Fruit fly (Drosophila melanogaster) whole organism, embryonic: ENCODE results near the gene Dbx.

Experiments
- Ada2b ChIP-seq: fragments of 200-800 bp; sonication (Bioruptor generic); IDR thresholded peaks from 2 replicates; pipeline ENCODE4 v1.3.6; 2022; ENCODE audit warnings: missing biosample characterization, missing genetic modification characterization
- Adf1 ChIP-seq: fragments of 200-800 bp; sonication (Bioruptor generic); IDR thresholded peaks from 2 replicates; pipeline ENCODE4 v1.3.6; 2022; ENCODE audit warnings: missing biosample characterization, missing genetic modification characterization
- Atf6 ChIP-seq: fragments of 200-800 bp; sonication (Bioruptor generic); IDR thresholded peaks from 2 replicates; pipeline ENCODE4 v1.3.6; 2022; ENCODE audit warnings: missing biosample characterization, missing genetic modification characterization
- B-H1 ChIP-seq: fragments of 200-800 bp; sonication (Bioruptor generic); IDR thresholded peaks from 3 replicates; pipeline ENCODE4 v1.3.6; 2022; ENCODE audit warnings: missing biosample characterization, missing genetic modification characterization
- B-H2 ChIP-seq: fragments of 200-800 bp; sonication (Bioruptor generic); optimal IDR thresholded peaks from 2 replicates; lab custom pipeline; 2018; ENCODE audit warnings: missing biosample characterization, mild to moderate bottlenecking, missing genetic modification characterization
- CG10274 ChIP-seq: fragments of 200-800 bp; sonication (Bioruptor generic); optimal IDR thresholded peaks from 3 replicates; lab custom pipeline; 2017; ENCODE audit warnings: missing biosample characterization, mild to moderate bottlenecking, missing genetic modification characterization
- CG12769 ChIP-seq: fragments of 200-800 bp; sonication (Bioruptor generic); optimal IDR thresholded peaks from 2 replicates; lab custom pipeline; 2019; ENCODE audit warnings: missing biosample characterization, mild to moderate bottlenecking, missing genetic modification characterization, moderate library complexity
- CG12942 ChIP-seq: fragments of 200-800 bp; sonication (Bioruptor generic); optimal IDR thresholded peaks from 3 replicates; lab custom pipeline; 2016; ENCODE audit warnings: missing biosample characterization, missing genetic modification characterization
- CG2875 ChIP-seq: fragments of 200-800 bp; sonication (Bioruptor generic); optimal IDR thresholded peaks from 2 replicates; lab custom pipeline; 2017; ENCODE audit warnings: missing biosample characterization, mild to moderate bottlenecking, missing genetic modification characterization, missing genetic modification reagents
- CG2889 ChIP-seq: fragments of 200-800 bp; sonication (Bioruptor generic); IDR thresholded peaks from 3 replicates; pipeline ENCODE4 v1.3.6; 2022; ENCODE audit warnings: missing biosample characterization, missing genetic modification characterization
- CG3995 ChIP-seq: fragments of 200-800 bp; sonication (Bioruptor generic); optimal IDR thresholded peaks from 3 replicates; lab custom pipeline; 2016; ENCODE audit warnings: missing biosample characterization, missing genetic modification characterization
- CG5245 ChIP-seq: fragments of 200-800 bp; sonication (Bioruptor generic); optimal IDR thresholded peaks from 3 replicates; lab custom pipeline; 2016; ENCODE audit warnings: missing biosample characterization, missing genetic modification characterization
- CG6272 ChIP-seq: fragments of 200-800 bp; sonication (Bioruptor generic); IDR thresholded peaks from 2 replicates; pipeline ENCODE4 v1.3.6; 2022; ENCODE audit warnings: missing biosample characterization, missing genetic modification characterization
- CG8765 ChIP-seq: fragments of 200-800 bp; sonication (Bioruptor generic); IDR thresholded peaks from 2 replicates; pipeline ENCODE4 v1.3.6; 2022; ENCODE audit warnings: missing biosample characterization, missing genetic modification characterization
- CG9876 ChIP-seq: fragments of 200-800 bp; sonication (Bioruptor generic); optimal IDR thresholded peaks from 2 replicates; lab custom pipeline; 2016; ENCODE audit warnings: missing biosample characterization, missing genetic modification characterization
- Dfd ChIP-seq, 2 experiments: fragments of >200 bp; optimal IDR thresholded peaks; 2 replicates each; lab custom pipeline; 2017; ENCODE audit warnings: missing biosample characterization in 2 of 2, missing genetic modification characterization in 2 of 2
- Fer1 ChIP-seq: fragments of 200-800 bp; sonication (Bioruptor generic); optimal IDR thresholded peaks from 2 replicates; lab custom pipeline; 2017; ENCODE audit warnings: missing biosample characterization, mild to moderate bottlenecking, missing genetic modification characterization
- Hand ChIP-seq: fragments of 200-800 bp; sonication (Bioruptor generic); optimal IDR thresholded peaks from 2 replicates; lab custom pipeline; 2017; ENCODE audit warnings: mild to moderate bottlenecking, missing biosample characterization, missing genetic modification reagents, missing genetic modification characterization
- Hey ChIP-seq: fragments of 200-800 bp; sonication (Bioruptor generic); optimal IDR thresholded peaks from 3 replicates; lab custom pipeline; 2018; ENCODE audit warnings: missing biosample characterization, mild to moderate bottlenecking, missing genetic modification characterization
- HmgZ ChIP-seq: fragments of 200-800 bp; sonication (Bioruptor generic); optimal IDR thresholded peaks from 2 replicates; lab custom pipeline; 2018; ENCODE audit warnings: missing biosample characterization, mild to moderate bottlenecking, missing genetic modification characterization
- Jarid2 ChIP-seq: fragments of 200-800 bp; sonication (Bioruptor generic); optimal IDR thresholded peaks from 3 replicates; lab custom pipeline; 2017; ENCODE audit warnings: mild to moderate bottlenecking, missing biosample characterization, missing genetic modification reagents, missing genetic modification characterization
- MESR4 ChIP-seq: fragments of 200-800 bp; sonication (Bioruptor generic); optimal IDR thresholded peaks from 2 replicates; lab custom pipeline; 2018; ENCODE audit warnings: missing biosample characterization, mild to moderate bottlenecking, missing genetic modification characterization, moderate library complexity
- Nf-YB ChIP-seq: fragments of 200-800 bp; sonication (Bioruptor generic); optimal IDR thresholded peaks from 3 replicates; lab custom pipeline; 2019; ENCODE audit warnings: missing biosample characterization, mild to moderate bottlenecking, missing genetic modification characterization, moderate library complexity
- Oli ChIP-seq: fragments of 200-800 bp; sonication (Bioruptor generic); optimal IDR thresholded peaks from 2 replicates; lab custom pipeline; 2018; ENCODE audit warnings: missing biosample characterization, mild to moderate bottlenecking, missing genetic modification characterization, moderate library complexity
- PHDP ChIP-seq: fragments of 200-800 bp; sonication (Bioruptor generic); optimal IDR thresholded peaks from 3 replicates; lab custom pipeline; 2018; ENCODE audit warnings: missing biosample characterization, mild to moderate bottlenecking, missing genetic modification characterization, moderate library complexity
- Poxn ChIP-seq: fragments of 200-800 bp; sonication (Bioruptor generic); IDR thresholded peaks from 2 replicates; pipeline ENCODE4 v1.3.6; 2022; ENCODE audit warnings: missing biosample characterization, missing genetic modification characterization
- Ravus ChIP-seq: fragments of 200-800 bp; sonication (Bioruptor generic); IDR thresholded peaks from 2 replicates; pipeline ENCODE4 v1.3.6; 2022; ENCODE audit warnings: missing biosample characterization, missing genetic modification characterization
- Scr ChIP-seq: fragments of 200-800 bp; sonication (Bioruptor generic); IDR thresholded peaks from 2 replicates; pipeline ENCODE4 v1.3.6; 2022; ENCODE audit warnings: missing biosample characterization, missing genetic modification characterization; ENCODE audit not compliant: partially characterized antibody
- Sox100B ChIP-seq: fragments of 200-800 bp; sonication (Bioruptor generic); optimal IDR thresholded peaks from 3 replicates; lab custom pipeline; 2018; ENCODE audit warnings: missing biosample characterization, mild to moderate bottlenecking, missing genetic modification characterization
- Trl ChIP-seq, 3 experiments: fragments of >200 bp in 2 of 3; fragments of 200-800 bp in 1 of 3; sonication (Bioruptor generic) in 1 of 3; optimal IDR thresholded peaks; 2 replicates in 1 of 3; 3 replicates in 2 of 3; lab custom pipeline; 2016 to 2017; ENCODE audit warnings: missing biosample characterization in 1 of 3, missing genetic modification characterization in 1 of 3
- abd-A ChIP-seq: fragments of 200-800 bp; sonication (Bioruptor generic); optimal IDR thresholded peaks from 3 replicates; lab custom pipeline; 2019; ENCODE audit warnings: missing biosample characterization, mild to moderate bottlenecking, missing genetic modification characterization, moderate library complexity
- chinmo ChIP-seq: fragments of 200-800 bp; sonication (Bioruptor generic); IDR thresholded peaks from 4 replicates; pipeline ENCODE4 v1.3.6; 2022; ENCODE audit warnings: missing biosample characterization, missing genetic modification characterization; ENCODE audit not compliant: partially characterized antibody
- cwo ChIP-seq: fragments of 200-800 bp; sonication (Bioruptor generic); optimal IDR thresholded peaks from 3 replicates; lab custom pipeline; 2017; ENCODE audit warnings: missing biosample characterization, missing genetic modification characterization, mild to moderate bottlenecking, moderate library complexity, missing genetic modification reagents
- dan ChIP-seq: fragments of 200-800 bp; sonication (Bioruptor generic); IDR thresholded peaks from 2 replicates; pipeline ENCODE4 v1.3.6; 2022; ENCODE audit warnings: missing biosample characterization, missing genetic modification characterization
- exex ChIP-seq: fragments of 200-800 bp; sonication (Bioruptor generic); optimal IDR thresholded peaks from 4 replicates; lab custom pipeline; 2018; ENCODE audit warnings: missing biosample characterization, mild to moderate bottlenecking, missing genetic modification characterization, moderate library complexity
- jigr1 ChIP-seq: fragments of 200-800 bp; sonication (Bioruptor generic); IDR thresholded peaks from 3 replicates; pipeline ENCODE4 v1.3.6; 2022; ENCODE audit warnings: missing biosample characterization, missing genetic modification characterization
- kah ChIP-seq: fragments of 200-800 bp; sonication (Bioruptor generic); optimal IDR thresholded peaks from 2 replicates; lab custom pipeline; 2018; ENCODE audit warnings: missing biosample characterization, mild to moderate bottlenecking, missing genetic modification characterization
- lov ChIP-seq, 2 experiments: fragments of 200-800 bp in 1 of 2; fragments of >200 bp in 1 of 2; sonication (Bioruptor generic) in 1 of 2; IDR thresholded peaks in 1 of 2; optimal IDR thresholded peaks in 1 of 2; 2 replicates in 1 of 2; 3 replicates in 1 of 2; pipeline versions ENCODE4 v1.3.6 to Lab custom; 2017 to 2022; ENCODE audit warnings: missing biosample characterization in 1 of 2, missing genetic modification characterization in 1 of 2
- pb ChIP-seq: fragments of 200-800 bp; sonication (Bioruptor generic); optimal IDR thresholded peaks from 3 replicates; lab custom pipeline; 2016; ENCODE audit warnings: missing biosample characterization, missing genetic modification characterization
- pita ChIP-seq: fragments of 200-800 bp; sonication (Bioruptor generic); optimal IDR thresholded peaks from 2 replicates; lab custom pipeline; 2017; ENCODE audit warnings: missing biosample characterization, mild to moderate bottlenecking, missing genetic modification characterization
- sd ChIP-seq: fragments of 200-800 bp; sonication (Bioruptor generic); optimal IDR thresholded peaks from 3 replicates; lab custom pipeline; 2018; ENCODE audit warnings: missing biosample characterization, mild to moderate bottlenecking, missing genetic modification characterization, moderate library complexity
- sim ChIP-seq: fragments of 200-800 bp; sonication (Bioruptor generic); IDR thresholded peaks from 2 replicates; pipeline ENCODE4 v1.3.6; 2022; ENCODE audit warnings: missing biosample characterization, missing genetic modification characterization
- sna ChIP-seq: fragments of 200-800 bp; sonication (Bioruptor generic); IDR thresholded peaks from 2 replicates; pipeline ENCODE4 v1.3.6; 2022; ENCODE audit warnings: missing biosample characterization, missing genetic modification characterization; ENCODE audit not compliant: partially characterized antibody
- stc ChIP-seq: fragments of 200-800 bp; sonication (Bioruptor generic); IDR thresholded peaks from 2 replicates; pipeline ENCODE4 v1.3.6; 2022; ENCODE audit warnings: missing biosample characterization, missing genetic modification characterization
- sug ChIP-seq: fragments of 200-800 bp; optimal IDR thresholded peaks from 2 replicates; lab custom pipeline; 2019; ENCODE audit warnings: missing biosample characterization, mild to moderate bottlenecking, missing genetic modification characterization, moderate library complexity
- tgo ChIP-seq: fragments of 200-800 bp; sonication (Bioruptor generic); IDR thresholded peaks from 3 replicates; pipeline ENCODE4 v1.3.6; 2022; ENCODE audit warnings: missing biosample characterization, missing genetic modification characterization
- tin ChIP-seq: fragments of 200-800 bp; sonication (Bioruptor generic); optimal IDR thresholded peaks from 3 replicates; lab custom pipeline; 2016; ENCODE audit warnings: missing biosample characterization, missing genetic modification characterization
- tx ChIP-seq: fragments of 200-800 bp; sonication (Bioruptor generic); optimal IDR thresholded peaks from 2 replicates; lab custom pipeline; 2016; ENCODE audit warnings: missing biosample characterization, missing genetic modification characterization

The Dbx gene

dm6 chr3L:1967452-1968310 lies 46.6 kb downstream of the Dbx start:
- TF ChIP-seq Fer1 (peak; percentile 6), exex (tag; lab: Kevin White, UChicago) (peak; percentile 87), PHDP (tag; lab: Kevin White, UChicago) (no peak), tin (GFP tag; lab: Kevin White, UChicago) (no peak), sug (tag; lab: Kevin White, UChicago) (peak; percentile 94), sd (tag; lab: Kevin White, UChicago) (peak; percentile 67), pb (GFP tag; lab: Kevin White, UChicago) (no peak), CG9876 (GFP tag; lab: Kevin White, UChicago) (no peak), Scr (GFP tag; lab: Robert Waterston, UW) (0 out of 2 replicates have a peak, but pooled peaks have one; percentile 22), chinmo (GFP tag; lab: Robert Waterston, UW) (0 out of 4 replicates have a peak, but pooled peaks have one; percentile 81), Poxn (GFP tag; lab: Robert Waterston, UW) (no peak), B-H1 (no peak), Hey (tag; lab: Kevin White, UChicago) (peak; percentile 29), sim (GFP tag; lab: Robert Waterston, UW) (peak; percentile 18; the same call in 1 of the 2 replicates), Nf-YB (no peak), CG5245 (no peak), Ravus (GFP tag; lab: Robert Waterston, UW) (no peak), CG10274 (GFP tag; lab: Kevin White, UChicago) (no peak), CG8765 (GFP tag; lab: Robert Waterston, UW) (no peak), abd-A (tag; lab: Kevin White, UChicago) (no peak), Adf1 (peak; percentile 9; the same call in 1 of the 2 replicates), Atf6 (GFP tag; lab: Robert Waterston, UW) (0 out of 2 replicates have a peak, but pooled peaks have one; percentile 21), CG2889 (GFP tag; lab: Robert Waterston, UW) (no peak), CG12769 (tag; lab: Kevin White, UChicago) (peak; percentile 74), HmgZ (tag; lab: Kevin White, UChicago) (peak; percentile 38), Hand (GFP tag; lab: Kevin White, UChicago) (peak; percentile 6), B-H2 (GFP tag; lab: Kevin White, UChicago) (peak; percentile 14), stc (no peak), dan (no peak), tgo (GFP tag; lab: Robert Waterston, UW) (no peak; the same call in 2 of the 3 replicates), Trl (optimal IDR thresholded peaks at IDR 0.05; lab: Kevin White, UChicago) (peak; percentile 66 to 95), Trl (GFP tag; optimal IDR thresholded peaks at IDR 0.05; lab: Kevin White, UChicago) (no peak), CG12942 (GFP tag; lab: Kevin White, UChicago) (no peak), kah (GFP tag; lab: Kevin White, UChicago) (no peak), MESR4 (GFP tag; lab: Kevin White, UChicago) (no peak), CG6272 (no peak), Sox100B (no peak), jigr1 (GFP tag; lab: Robert Waterston, UW) (no peak), tx (GFP tag; lab: Kevin White, UChicago) (no peak), CG2875 (GFP tag; lab: Kevin White, UChicago) (no peak), pita (GFP tag; lab: Kevin White, UChicago) (no peak), Oli (no peak), sna (no peak; the same call in 1 of the 2 replicates), Ada2b (GFP tag; lab: Robert Waterston, UW) (no peak), Dfd (GFP tag; optimal IDR thresholded peaks at IDR 0.05; lab: Kevin White, UChicago) (no peak), cwo (GFP tag; lab: Kevin White, UChicago) (peak; percentile 71), Jarid2 (peak; percentile 35), lov (optimal IDR thresholded peaks at IDR 0.05; lab: Kevin White, UChicago) (no peak), lov (GFP tag; IDR thresholded peaks at IDR 0.05; lab: Robert Waterston, UW) (no peak), CG3995 (GFP tag; lab: Kevin White, UChicago) (no peak)
